Worm (Caenorhabditis elegans) whole organism, late embryonic: ENCODE results near the gene dnc-3.

ENCODE experiments used
- C38D4.7 ChIP-seq: fragments of 200-800 bp; sonication (Bioruptor generic); optimal IDR thresholded peaks from 2 replicates; lab custom pipeline; 2018; ENCODE audit warnings: mild to moderate bottlenecking, missing genetic modification characterization, moderate library complexity, missing compliant biosample characterization
- F13H6.1 ChIP-seq: sonication (generic microtip); optimal IDR thresholded peaks from 2 replicates; lab custom pipeline; 2016; ENCODE audit warnings: missing genetic modification characterization, missing compliant biosample characterization
- K02D7.2 ChIP-seq: sonication (generic microtip); optimal IDR thresholded peaks from 2 replicates; lab custom pipeline; 2017; ENCODE audit warnings: mild to moderate bottlenecking, missing genetic modification characterization, missing compliant biosample characterization
- K09A11.1 ChIP-seq: sonication (generic microtip); optimal IDR thresholded peaks from 2 replicates; lab custom pipeline; 2017; ENCODE audit warnings: antibody characterized with exemption, mild to moderate bottlenecking, missing genetic modification characterization, missing compliant biosample characterization; ENCODE audit not compliant: insufficient read depth
- T23F11.4 ChIP-seq: fragments of 200-800 bp; sonication (Bioruptor generic); optimal IDR thresholded peaks from 2 replicates; lab custom pipeline; 2018; ENCODE audit warnings: mild to moderate bottlenecking, missing genetic modification characterization, missing compliant biosample characterization
- ama-1 ChIP-seq: fragments of 150-350 bp; optimal IDR thresholded peaks from 2 replicates; lab custom pipeline; 2014
- ceh-18 ChIP-seq: sonication (generic microtip); optimal IDR thresholded peaks from 2 replicates; lab custom pipeline; 2016; ENCODE audit warnings: missing genetic modification characterization, missing compliant biosample characterization
- ceh-2 ChIP-seq: sonication (generic microtip); optimal IDR thresholded peaks from 2 replicates; lab custom pipeline; 2016; ENCODE audit warnings: missing genotype, missing genetic modification characterization, missing compliant biosample characterization
- ceh-22 ChIP-seq: sonication (generic microtip); optimal IDR thresholded peaks from 2 replicates; lab custom pipeline; 2017; ENCODE audit warnings: missing biosample characterization, missing genetic modification characterization
- ceh-31 ChIP-seq: sonication (generic microtip); optimal IDR thresholded peaks from 2 replicates; lab custom pipeline; 2016; ENCODE audit warnings: missing genetic modification characterization, missing compliant biosample characterization
- ceh-45 ChIP-seq: fragments of 200-800 bp; sonication (Bioruptor generic); IDR thresholded peaks from 2 replicates; pipeline ENCODE4 v1.3.6; 2022; ENCODE audit warnings: missing genetic modification reagents, missing genetic modification characterization, missing compliant biosample characterization
- ceh-6 ChIP-seq: fragments of 200-800 bp; sonication (Bioruptor generic); optimal IDR thresholded peaks from 2 replicates; lab custom pipeline; 2018; ENCODE audit warnings: mild to moderate bottlenecking, missing genetic modification characterization, missing compliant biosample characterization
- ceh-9 ChIP-seq: sonication (generic microtip); optimal IDR thresholded peaks from 2 replicates; lab custom pipeline; 2016; ENCODE audit warnings: mild to moderate bottlenecking, missing genetic modification characterization, inconsistent platforms, missing compliant biosample characterization
- dve-1 ChIP-seq: sonication (generic microtip); optimal IDR thresholded peaks from 2 replicates; lab custom pipeline; 2017; ENCODE audit warnings: antibody characterized with exemption, mild to moderate bottlenecking, missing genetic modification characterization, missing compliant biosample characterization
- eyg-1 ChIP-seq: sonication (generic microtip); optimal IDR thresholded peaks from 2 replicates; lab custom pipeline; 2016; ENCODE audit warnings: missing genotype, missing genetic modification characterization, missing compliant biosample characterization
- fkh-10 ChIP-seq: fragments of 150-350 bp; optimal IDR thresholded peaks from 2 replicates; lab custom pipeline; 2014; ENCODE audit warnings: missing biosample characterization, missing genetic modification reagents, missing genetic modification characterization
- gmeb-2 ChIP-seq: sonication (generic microtip); optimal IDR thresholded peaks from 2 replicates; lab custom pipeline; 2016; ENCODE audit warnings: missing genetic modification characterization, inconsistent platforms, missing compliant biosample characterization
- hlh-30 ChIP-seq: sonication (generic microtip); optimal IDR thresholded peaks from 2 replicates; lab custom pipeline; 2017; ENCODE audit warnings: antibody characterized with exemption, missing genetic modification characterization, missing compliant biosample characterization; ENCODE audit not compliant: insufficient read depth
- hlh-6 ChIP-seq: sonication (generic microtip); optimal IDR thresholded peaks from 2 replicates; lab custom pipeline; 2016; ENCODE audit warnings: missing genotype, missing genetic modification characterization, missing compliant biosample characterization
- hlh-8 ChIP-seq: sonication (generic microtip); optimal IDR thresholded peaks from 2 replicates; lab custom pipeline; 2016; ENCODE audit warnings: missing genotype, missing genetic modification characterization, missing compliant biosample characterization
- lim-6 ChIP-seq: sonication (generic microtip); optimal IDR thresholded peaks from 2 replicates; lab custom pipeline; 2016; ENCODE audit warnings: missing genetic modification characterization, missing compliant biosample characterization
- lin-11 ChIP-seq: fragments of 200-800 bp; sonication (Bioruptor generic); optimal IDR thresholded peaks from 2 replicates; lab custom pipeline; 2018; ENCODE audit warnings: mild to moderate bottlenecking, missing genetic modification characterization, missing compliant biosample characterization
- madf-2 ChIP-seq: sonication (generic microtip); optimal IDR thresholded peaks from 2 replicates; lab custom pipeline; 2017; ENCODE audit warnings: missing genetic modification characterization, missing compliant biosample characterization
- mec-3 ChIP-seq: sonication (generic microtip); optimal IDR thresholded peaks from 2 replicates; lab custom pipeline; 2016; ENCODE audit warnings: borderline replicate concordance, missing genetic modification characterization, missing compliant biosample characterization
- nfya-1 ChIP-seq: sonication (generic microtip); optimal IDR thresholded peaks from 2 replicates; lab custom pipeline; 2017; ENCODE audit warnings: missing genetic modification characterization, mild to moderate bottlenecking, missing compliant biosample characterization, antibody characterized with exemption, moderate library complexity
- nhr-11 ChIP-seq: fragments of 150-350 bp; optimal IDR thresholded peaks from 2 replicates; lab custom pipeline; 2014; ENCODE audit warnings: missing biosample characterization, missing genetic modification characterization
- npax-4 ChIP-seq: sonication (generic microtip); optimal IDR thresholded peaks from 2 replicates; lab custom pipeline; 2016; ENCODE audit warnings: missing genetic modification characterization, missing compliant biosample characterization
- odd-2 ChIP-seq: sonication (generic microtip); optimal IDR thresholded peaks from 2 replicates; lab custom pipeline; 2017; ENCODE audit warnings: antibody characterized with exemption, mild to moderate bottlenecking, missing genetic modification characterization, missing compliant biosample characterization
- pag-3 ChIP-seq: sonication (generic microtip); optimal IDR thresholded peaks from 2 replicates; lab custom pipeline; 2016; ENCODE audit warnings: missing compliant biosample characterization, missing genetic modification characterization, borderline replicate concordance
- pax-1 ChIP-seq: fragments of 150-350 bp; optimal IDR thresholded peaks from 2 replicates; lab custom pipeline; 2014; ENCODE audit warnings: missing biosample characterization, missing genetic modification characterization
- ref-2 ChIP-seq: sonication (generic microtip); optimal IDR thresholded peaks from 2 replicates; lab custom pipeline; 2016; ENCODE audit warnings: missing genetic modification characterization, missing compliant biosample characterization
- sox-2 ChIP-seq: fragments of 200-800 bp; sonication (Bioruptor generic); IDR thresholded peaks from 2 replicates; pipeline ENCODE4 v1.3.6; 2022; ENCODE audit warnings: missing genetic modification reagents, missing genetic modification characterization, missing compliant biosample characterization
- sox-4 ChIP-seq: sonication (generic microtip); optimal IDR thresholded peaks from 2 replicates; lab custom pipeline; 2017; ENCODE audit warnings: mild to moderate bottlenecking, missing genetic modification characterization, inconsistent platforms, missing compliant biosample characterization
- tbx-7 ChIP-seq: sonication (generic microtip); optimal IDR thresholded peaks from 2 replicates; lab custom pipeline; 2016; ENCODE audit warnings: missing genotype, missing genetic modification characterization, missing compliant biosample characterization
- unc-42 ChIP-seq: sonication (generic microtip); optimal IDR thresholded peaks from 2 replicates; lab custom pipeline; 2016; ENCODE audit warnings: missing genotype, missing genetic modification characterization, missing compliant biosample characterization
- unc-86 ChIP-seq: sonication (generic microtip); optimal IDR thresholded peaks from 2 replicates; lab custom pipeline; 2016; ENCODE audit warnings: missing genetic modification characterization, missing compliant biosample characterization

The dnc-3 gene

ce11 chrII:3570927-3571538, 17.5 kb downstream of the dnc-3 start, which contains the start of the genes clec-128 and clec-129:
Gene clec-128, minus strand, starts transcription at chrII:3571027.
Gene clec-129, plus strand, starts transcription at chrII:3571488.
- TF ChIP-seq C38D4.7 (GFP tag; lab: Kevin White, UChicago) (no peak), ceh-45 (GFP tag; lab: Robert Waterston, UW) (no peak), pax-1 (no peak), unc-42 (tag; lab: Kevin White, UChicago) (no peak), gmeb-2 (tag; lab: Kevin White, UChicago) (no peak), ceh-2 (tag; lab: Kevin White, UChicago) (no peak), sox-2 (GFP tag; lab: Robert Waterston, UW) (no peak), K02D7.2 (no peak), K09A11.1 (tag; lab: Kevin White, UChicago) (no peak), ceh-22 (no peak), nfya-1 (tag; lab: Kevin White, UChicago) (no peak), lin-11 (tag; lab: Kevin White, UChicago) (no peak), nhr-11 (tag; lab: Kevin White, UChicago) (no peak), lim-6 (tag; lab: Kevin White, UChicago) (no peak), ceh-6 (no peak), T23F11.4 (no peak)

- TF ChIP-seq ama-1 (lab: Kevin White, UChicago), result no peak
- no peak for TF ChIP-seq ceh-31 (tag; lab: Kevin White, UChicago)
- no peak for TF ChIP-seq hlh-30 (tag; lab: Kevin White, UChicago)
- no peak for TF ChIP-seq npax-4 (tag; lab: Kevin White, UChicago)
- TF ChIP-seq hlh-8 (tag; lab: Kevin White, UChicago), result no peak
- no peak for TF ChIP-seq ref-2
- TF ChIP-seq fkh-10, result no peak
- TF ChIP-seq ceh-18, result no peak
- no peak for TF ChIP-seq gmeb-2 (tag; lab: Kevin White, UChicago)
- TF ChIP-seq unc-86 (tag; lab: Kevin White, UChicago), result no peak
- no peak for TF ChIP-seq C38D4.7 (GFP tag; lab: Kevin White, UChicago)
- TF ChIP-seq eyg-1 (tag; lab: Kevin White, UChicago), result no peak
- TF ChIP-seq hlh-6 (tag; lab: Kevin White, UChicago), result no peak
- no peak for TF ChIP-seq odd-2
- TF ChIP-seq madf-2 (tag; lab: Kevin White, UChicago), result no peak
- TF ChIP-seq nhr-11 (tag; lab: Kevin White, UChicago), result no peak
- no peak for TF ChIP-seq sox-4 (tag; lab: Kevin White, UChicago)
- TF ChIP-seq ceh-9 (tag; lab: Kevin White, UChicago), result no peak
These were observed 19.7 kb downstream of the dnc-3 start, which contains the start of gene clec-130 for ce11 chrII:3573255-3573654. Gene clec-130, plus strand, starts transcription at chrII:3573555.

DNA sequence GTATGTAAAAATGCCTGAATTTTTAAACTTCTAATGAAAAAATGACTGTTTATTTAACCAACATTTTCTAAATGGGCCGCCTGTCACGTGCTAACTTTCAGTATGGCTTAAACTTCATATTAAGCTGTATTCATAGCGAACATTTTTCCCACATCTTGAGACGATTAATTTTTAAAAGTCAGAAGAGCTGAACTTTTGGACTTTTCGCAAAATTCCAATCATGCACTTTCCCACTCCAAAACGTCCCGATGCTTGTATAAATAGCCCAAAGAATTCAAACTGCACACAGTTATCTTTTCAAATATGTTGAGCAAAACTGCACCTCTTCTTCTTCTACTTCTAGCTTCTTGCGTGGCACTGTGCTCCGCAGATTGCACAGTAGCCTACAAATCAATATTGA, 23.2 kb downstream of the dnc-3 start, which contains the start of gene clec-132:
clec-132 (plus strand) TSS at position 301 of the 400 bp plus-strand sequence.
- no peak for TF ChIP-seq fkh-10
- no peak for TF ChIP-seq dve-1 (tag; lab: Kevin White, UChicago)
- TF ChIP-seq F13H6.1, result no peak
- no peak for TF ChIP-seq ama-1 (lab: Kevin White, UChicago)

ce11 chrII:3578121-3578520, 24.6 kb downstream of the dnc-3 start, which contains the start of gene clec-133:
Gene clec-133, plus strand, starts transcription at chrII:3578421.
- TF ChIP-seq pag-3 (tag; lab: Kevin White, UChicago), result no peak
- no peak for TF ChIP-seq ref-2
- TF ChIP-seq ceh-9 (tag; lab: Kevin White, UChicago), result no peak
- TF ChIP-seq C38D4.7 (GFP tag; lab: Kevin White, UChicago), result no peak
- no peak for TF ChIP-seq mec-3 (tag; lab: Kevin White, UChicago)
- TF ChIP-seq eyg-1 (tag; lab: Kevin White, UChicago), result no peak
- TF ChIP-seq tbx-7, result no peak
- TF ChIP-seq ceh-22, result no peak
- no peak for TF ChIP-seq fkh-10
